Fruit fly (Drosophila melanogaster) whole organism, embryonic: ENCODE results near the gene CG15199.

Experiments used
- B-H2 ChIP-seq: fragments of 200-800 bp; sonication (Bioruptor generic); optimal IDR thresholded peaks from 2 replicates; lab custom pipeline; 2018; ENCODE audit warnings: missing biosample characterization, mild to moderate bottlenecking, missing genetic modification characterization
- BEAF-32 ChIP-seq: fragments of 200-800 bp; sonication (Bioruptor generic); optimal IDR thresholded peaks from 3 replicates; lab custom pipeline; 2017; ENCODE audit warnings: missing biosample characterization, missing genetic modification characterization, mild to moderate bottlenecking, moderate library complexity, missing genetic modification reagents
- Bgb ChIP-seq: fragments of 200-800 bp; sonication (Bioruptor generic); IDR thresholded peaks from 2 replicates; pipeline ENCODE4 v1.3.6; 2022; ENCODE audit warnings: missing biosample characterization, missing genetic modification characterization; ENCODE audit not compliant: partially characterized antibody
- CG10462 ChIP-seq: fragments of 200-800 bp; sonication (Bioruptor generic); optimal IDR thresholded peaks from 2 replicates; lab custom pipeline; 2016; ENCODE audit warnings: missing biosample characterization, missing genetic modification characterization
- CG14710 ChIP-seq: fragments of 200-800 bp; sonication (Bioruptor generic); optimal IDR thresholded peaks from 3 replicates; lab custom pipeline; 2019; ENCODE audit warnings: missing biosample characterization, mild to moderate bottlenecking, missing genetic modification characterization, moderate library complexity
- CG1603 ChIP-seq: fragments of 200-800 bp; sonication (Bioruptor generic); optimal IDR thresholded peaks from 2 replicates; lab custom pipeline; 2019; ENCODE audit warnings: missing biosample characterization, mild to moderate bottlenecking, missing genetic modification characterization, moderate library complexity
- CG16813 ChIP-seq: fragments of 200-800 bp; sonication (Bioruptor generic); IDR thresholded peaks from 3 replicates; pipeline ENCODE4 v1.3.6; 2022; ENCODE audit warnings: missing biosample characterization, missing genetic modification characterization; ENCODE audit not compliant: partially characterized antibody
- CG17829 ChIP-seq: fragments of 200-800 bp; optimal IDR thresholded peaks from 2 replicates; lab custom pipeline; 2019; ENCODE audit warnings: missing biosample characterization, mild to moderate bottlenecking, missing genetic modification characterization, moderate library complexity
- CG3163 ChIP-seq: fragments of 200-800 bp; sonication (Bioruptor generic); optimal IDR thresholded peaks from 3 replicates; lab custom pipeline; 2016; ENCODE audit warnings: missing biosample characterization, missing genetic modification characterization
- CG5180 ChIP-seq: fragments of 200-800 bp; sonication (Bioruptor generic); optimal IDR thresholded peaks from 3 replicates; lab custom pipeline; 2017; ENCODE audit warnings: missing biosample characterization, missing genetic modification characterization, mild to moderate bottlenecking, moderate library complexity, missing genetic modification reagents
- CG6683 ChIP-seq: fragments of 200-800 bp; sonication (Bioruptor generic); optimal IDR thresholded peaks from 2 replicates; lab custom pipeline; 2017; ENCODE audit warnings: missing biosample characterization, mild to moderate bottlenecking, missing genetic modification characterization, missing genetic modification reagents
- CG8924 ChIP-seq: fragments of 200-800 bp; optimal IDR thresholded peaks from 3 replicates; lab custom pipeline; 2019; ENCODE audit warnings: missing biosample characterization, mild to moderate bottlenecking, missing genetic modification characterization, moderate library complexity
- Dp ChIP-seq: fragments of 200-800 bp; sonication (Bioruptor generic); optimal IDR thresholded peaks from 2 replicates; lab custom pipeline; 2018; ENCODE audit warnings: missing biosample characterization, mild to moderate bottlenecking, missing genetic modification characterization, moderate library complexity
- Dref ChIP-seq: fragments of 200-800 bp; sonication (Bioruptor generic); IDR thresholded peaks from 2 replicates; pipeline ENCODE4 v1.3.6; 2022; ENCODE audit warnings: missing biosample characterization, missing genetic modification characterization
- ERR ChIP-seq: fragments of 200-800 bp; sonication (Bioruptor generic); optimal IDR thresholded peaks from 2 replicates; lab custom pipeline; 2016; ENCODE audit warnings: missing biosample characterization, missing genetic modification characterization
- Ets97D ChIP-seq: fragments of 200-800 bp; sonication (Bioruptor generic); optimal IDR thresholded peaks from 3 replicates; lab custom pipeline; 2016; ENCODE audit warnings: missing biosample characterization, missing genetic modification characterization
- HHEX ChIP-seq: fragments of 200-800 bp; sonication (Bioruptor generic); optimal IDR thresholded peaks from 3 replicates; lab custom pipeline; 2017; ENCODE audit warnings: missing biosample characterization, mild to moderate bottlenecking, missing genetic modification characterization, missing genetic modification reagents
- HLH4C ChIP-seq: fragments of 200-800 bp; sonication (Bioruptor generic); IDR thresholded peaks from 3 replicates; pipeline ENCODE4 v1.3.6; 2022; ENCODE audit warnings: missing biosample characterization, missing genetic modification characterization; ENCODE audit not compliant: partially characterized antibody
- MBD-R2 ChIP-seq: fragments of 200-800 bp; sonication (Bioruptor generic); IDR thresholded peaks from 2 replicates; pipeline ENCODE4 v1.3.6; 2022; ENCODE audit warnings: missing biosample characterization, missing genetic modification characterization
- MESR4 ChIP-seq: fragments of 200-800 bp; sonication (Bioruptor generic); optimal IDR thresholded peaks from 2 replicates; lab custom pipeline; 2018; ENCODE audit warnings: missing biosample characterization, mild to moderate bottlenecking, missing genetic modification characterization, moderate library complexity
- Myb ChIP-seq: fragments of 200-800 bp; sonication (Bioruptor generic); optimal IDR thresholded peaks from 2 replicates; lab custom pipeline; 2016; ENCODE audit warnings: missing biosample characterization, missing genetic modification characterization
- Opbp ChIP-seq: fragments of 200-800 bp; sonication (Bioruptor generic); IDR thresholded peaks from 3 replicates; pipeline ENCODE4 v1.3.6; 2022; ENCODE audit warnings: missing biosample characterization, missing genetic modification characterization; ENCODE audit not compliant: partially characterized antibody
- Pdp1 ChIP-seq, 2 experiments: fragments of 200-800 bp; sonication (Bioruptor generic); optimal IDR thresholded peaks; 3 replicates each; lab custom pipeline; 2016; ENCODE audit warnings: missing biosample characterization in 2 of 2, missing genetic modification characterization in 2 of 2, mild to moderate bottlenecking in 1 of 2, moderate library complexity in 1 of 2
- Scr ChIP-seq: fragments of 200-800 bp; sonication (Bioruptor generic); IDR thresholded peaks from 2 replicates; pipeline ENCODE4 v1.3.6; 2022; ENCODE audit warnings: missing biosample characterization, missing genetic modification characterization; ENCODE audit not compliant: partially characterized antibody
- Xbp1 ChIP-seq: fragments of 200-800 bp; sonication (Bioruptor generic); optimal IDR thresholded peaks from 3 replicates; lab custom pipeline; 2016; ENCODE audit warnings: missing biosample characterization, mild to moderate bottlenecking, missing genetic modification characterization
- YL-1 ChIP-seq: fragments of 200-800 bp; sonication (Bioruptor generic); optimal IDR thresholded peaks from 3 replicates; lab custom pipeline; 2017; ENCODE audit warnings: missing biosample characterization, mild to moderate bottlenecking, missing genetic modification characterization
- amos ChIP-seq: fragments of 200-800 bp; sonication (Bioruptor generic); IDR thresholded peaks from 2 replicates; pipeline ENCODE4 v1.3.6; 2022; ENCODE audit warnings: missing biosample characterization, missing genetic modification characterization; ENCODE audit not compliant: partially characterized antibody
- bbx ChIP-seq: fragments of 200-800 bp; sonication (Bioruptor generic); IDR thresholded peaks from 2 replicates; pipeline ENCODE4 v1.3.6; 2022; ENCODE audit warnings: missing biosample characterization, missing genetic modification characterization; ENCODE audit not compliant: partially characterized antibody
- chinmo ChIP-seq: fragments of 200-800 bp; sonication (Bioruptor generic); IDR thresholded peaks from 4 replicates; pipeline ENCODE4 v1.3.6; 2022; ENCODE audit warnings: missing biosample characterization, missing genetic modification characterization; ENCODE audit not compliant: partially characterized antibody
- dm ChIP-seq: fragments of 200-800 bp; sonication (Bioruptor generic); optimal IDR thresholded peaks from 3 replicates; lab custom pipeline; 2016; ENCODE audit warnings: missing biosample characterization, missing genetic modification characterization
- dmrt99B ChIP-seq: fragments of 200-800 bp; sonication (Bioruptor generic); optimal IDR thresholded peaks from 2 replicates; lab custom pipeline; 2018; ENCODE audit warnings: missing biosample characterization, mild to moderate bottlenecking, missing genetic modification characterization, moderate library complexity
- knrl ChIP-seq: fragments of 200-800 bp; sonication (Bioruptor generic); IDR thresholded peaks from 3 replicates; pipeline ENCODE4 v1.3.6; 2022; ENCODE audit warnings: missing biosample characterization, missing genetic modification characterization; ENCODE audit not compliant: partially characterized antibody
- lbe ChIP-seq: fragments of 200-800 bp; sonication (Bioruptor generic); optimal IDR thresholded peaks from 2 replicates; lab custom pipeline; 2016; ENCODE audit warnings: missing biosample characterization, mild to moderate bottlenecking, missing genetic modification characterization
- nerfin-2 ChIP-seq: fragments of 200-800 bp; sonication (Bioruptor generic); IDR thresholded peaks from 2 replicates; pipeline ENCODE4 v1.3.6; 2022; ENCODE audit warnings: missing biosample characterization, missing genetic modification characterization; ENCODE audit not compliant: partially characterized antibody
- nom ChIP-seq: fragments of 200-800 bp; sonication (Bioruptor generic); optimal IDR thresholded peaks from 2 replicates; lab custom pipeline; 2017; ENCODE audit warnings: missing biosample characterization, missing genetic modification characterization, mild to moderate bottlenecking, moderate library complexity, missing genetic modification reagents
- otp ChIP-seq: fragments of 200-800 bp; sonication (Bioruptor generic); IDR thresholded peaks from 3 replicates; pipeline ENCODE4, ENCODE4 v1.3.6; 2022; ENCODE audit warnings: missing biosample characterization, missing genetic modification characterization
- ranshi ChIP-seq: fragments of 200-800 bp; sonication (Bioruptor generic); IDR thresholded peaks from 2 replicates; pipeline ENCODE4 v1.3.6; 2022; ENCODE audit warnings: missing biosample characterization, missing genetic modification characterization
- sens ChIP-seq: fragments of 200-800 bp; sonication (Bioruptor generic); peaks from one replicate; lab custom pipeline; 2016; ENCODE audit warnings: missing biosample characterization, missing genetic modification characterization
- sens-2 ChIP-seq: fragments of 200-800 bp; sonication (Bioruptor generic); IDR thresholded peaks from 2 replicates; pipeline ENCODE4 v1.3.6; 2022; ENCODE audit warnings: missing biosample characterization, missing genetic modification characterization
- sna ChIP-seq: fragments of 200-800 bp; sonication (Bioruptor generic); IDR thresholded peaks from 2 replicates; pipeline ENCODE4 v1.3.6; 2022; ENCODE audit warnings: missing biosample characterization, missing genetic modification characterization; ENCODE audit not compliant: partially characterized antibody
- so ChIP-seq: fragments of 200-800 bp; sonication (Bioruptor generic); IDR thresholded peaks from 3 replicates; pipeline ENCODE4 v1.3.6; 2022; ENCODE audit warnings: missing biosample characterization, missing genetic modification characterization
- stwl ChIP-seq: fragments of 200-800 bp; sonication (Bioruptor generic); optimal IDR thresholded peaks from 3 replicates; lab custom pipeline; 2018; ENCODE audit warnings: missing biosample characterization, mild to moderate bottlenecking, missing genetic modification characterization, moderate library complexity
- tup ChIP-seq: fragments of 200-800 bp; sonication (Bioruptor generic); optimal IDR thresholded peaks from 2 replicates; lab custom pipeline; 2016; ENCODE audit warnings: missing biosample characterization, mild to moderate bottlenecking, missing genetic modification characterization, moderate library complexity
- vvl ChIP-seq: fragments of 200-800 bp; sonication (Bioruptor generic); IDR thresholded peaks from 2 replicates; pipeline ENCODE4 v1.3.6; 2022; ENCODE audit warnings: missing biosample characterization, missing genetic modification characterization
- zen2 ChIP-seq: fragments of 200-800 bp; sonication (Bioruptor generic); IDR thresholded peaks from 3 replicates; pipeline ENCODE4 v1.3.6; 2022; ENCODE audit warnings: missing biosample characterization, missing genetic modification characterization; ENCODE audit not compliant: partially characterized antibody

CG15199 gene

dm6 chrX:11132312-11132711, 9.3 kb downstream of the CG15199 start, which contains the start of gene CG44385:
CG44385 (minus strand) TSS chrX:11132412.
- TF ChIP-seq ERR (GFP tag; lab: Kevin White, UChicago) (no peak), CG10462 (no peak), otp (GFP tag; lab: Robert Waterston, UW) (no peak), ranshi (GFP tag; lab: Robert Waterston, UW) (no peak)
- TF ChIP-seq, all 482 proteins: peak for 0

dm6 chrX:11128828-11129227, 12.8 kb downstream of the CG15199 start, which contains the start of gene SrpRalpha:
SrpRalpha (minus strand) TSS chrX:11129087.
- peak; percentile 65 for TF ChIP-seq stwl
- TF ChIP-seq nom = peak; percentile 14
- TF ChIP-seq Pdp1 (GFP tag; optimal IDR thresholded peaks at IDR 0.05; lab: Kevin White, UChicago) = peak in 1 of 2 experiments; percentile 5
- TF ChIP-seq YL-1 (GFP tag; lab: Kevin White, UChicago) = peak; percentile 79
- TF ChIP-seq CG16813 (GFP tag; lab: Robert Waterston, UW) = peak; percentile 33; the same call in 1 of the 3 replicates
- peak; percentile 84 for TF ChIP-seq MESR4 (GFP tag; lab: Kevin White, UChicago)
- TF ChIP-seq Dp = peak; percentile 63
- peak; percentile 29; the same call in 1 of the 2 replicates for TF ChIP-seq nerfin-2 (GFP tag; lab: Robert Waterston, UW)
- TF ChIP-seq MBD-R2 (GFP tag; lab: Robert Waterston, UW) = peak; percentile 57
- no peak for TF ChIP-seq CG5180 (GFP tag; lab: Kevin White, UChicago)
- peak; percentile 5; the same call in 2 of the 3 replicates for TF ChIP-seq zen2
- TF ChIP-seq sna (GFP tag; lab: Robert Waterston, UW) = 0 out of 2 replicates have a peak, but pooled peaks have one; percentile 16
- no peak for TF ChIP-seq CG1603
- peak; percentile 93 for TF ChIP-seq Myb (GFP tag; lab: Kevin White, UChicago)
- TF ChIP-seq amos (GFP tag; lab: Robert Waterston, UW) = peak; percentile 28; the same call in 1 of the 2 replicates
- TF ChIP-seq lbe (GFP tag; lab: Kevin White, UChicago) = no peak
- peak; percentile 72 for TF ChIP-seq Dref (GFP tag; lab: Robert Waterston, UW)
- no peak for TF ChIP-seq dmrt99B (tag; lab: Kevin White, UChicago)
- no peak for TF ChIP-seq CG8924 (tag; lab: Kevin White, UChicago)
- peak; percentile 74; the same call in 1 of the 4 replicates for TF ChIP-seq chinmo
- TF ChIP-seq Xbp1 (GFP tag; lab: Kevin White, UChicago) = peak; percentile 56
- TF ChIP-seq knrl (GFP tag; lab: Robert Waterston, UW) = peak; percentile 35; the same call in 1 of the 3 replicates
- TF ChIP-seq tup = no peak
- no peak for TF ChIP-seq sens-2
- peak; percentile 60 for TF ChIP-seq sens (GFP tag; lab: Kevin White, UChicago)
- no peak for TF ChIP-seq CG3163 (GFP tag; lab: Kevin White, UChicago)
- peak; percentile 26 for TF ChIP-seq Ets97D (GFP tag; lab: Kevin White, UChicago)
- TF ChIP-seq vvl (GFP tag; lab: Robert Waterston, UW) = peak; percentile 63; the same call in 1 of the 2 replicates
- peak; percentile 57; the same call in 2 of the 3 replicates for TF ChIP-seq HLH4C (GFP tag; lab: Robert Waterston, UW)
- peak; percentile 13; the same call in 1 of the 2 replicates for TF ChIP-seq Bgb
- TF ChIP-seq bbx = peak; percentile 61; the same call in 1 of the 2 replicates
- no peak for TF ChIP-seq HHEX (GFP tag; lab: Kevin White, UChicago)
- TF ChIP-seq CG17829 = peak; percentile 12
- TF ChIP-seq dm = peak; percentile 3
- TF ChIP-seq CG10462 = no peak
- TF ChIP-seq Scr (GFP tag; lab: Robert Waterston, UW) = peak; percentile 42; the same call in 1 of the 2 replicates
- no peak for TF ChIP-seq B-H2 (GFP tag; lab: Kevin White, UChicago)
- 0 out of 3 replicates have a peak, but pooled peaks have one; percentile 24 for TF ChIP-seq so (GFP tag; lab: Robert Waterston, UW)
- peak; percentile 59 for TF ChIP-seq CG14710 (tag; lab: Kevin White, UChicago)
- TF ChIP-seq BEAF-32 = peak; percentile 46
- peak; percentile 66; the same call in 2 of the 3 replicates for TF ChIP-seq Opbp (GFP tag; lab: Robert Waterston, UW)
- TF ChIP-seq CG6683 (GFP tag; lab: Kevin White, UChicago) = no peak
